Fruit fly (Drosophila melanogaster): ENCODE data around the gene zfh1.
A peak's percentile ranks its signal among the peaks of the same experiment; 100 is the strongest.

zfh1 gene

dm6 chr3R:30803815-30804515 lies 38.2 kb downstream of the zfh1 start (continued):
- TF ChIP-seq jim (GFP tag; optimal IDR thresholded peaks at IDR 0.05): no peak
- no peak for TF ChIP-seq Hr78 (GFP tag; optimal IDR thresholded peaks at IDR 0.05)
- TF ChIP-seq Jra (GFP tag; optimal IDR thresholded peaks at IDR 0.05): peak; percentile 7
- TF ChIP-seq Rel (GFP tag; optimal IDR thresholded peaks at IDR 0.05): no peak
- TF ChIP-seq Rel (tag; optimal IDR thresholded peaks at IDR 0.05): peak; percentile 30
- no peak for TF ChIP-seq Mio (GFP tag; optimal IDR thresholded peaks at IDR 0.05)
- no peak for TF ChIP-seq Myc (optimal IDR thresholded peaks at IDR 0.05)
- no peak for TF ChIP-seq CG32264 (GFP tag; optimal IDR thresholded peaks at IDR 0.05)

DNA sequence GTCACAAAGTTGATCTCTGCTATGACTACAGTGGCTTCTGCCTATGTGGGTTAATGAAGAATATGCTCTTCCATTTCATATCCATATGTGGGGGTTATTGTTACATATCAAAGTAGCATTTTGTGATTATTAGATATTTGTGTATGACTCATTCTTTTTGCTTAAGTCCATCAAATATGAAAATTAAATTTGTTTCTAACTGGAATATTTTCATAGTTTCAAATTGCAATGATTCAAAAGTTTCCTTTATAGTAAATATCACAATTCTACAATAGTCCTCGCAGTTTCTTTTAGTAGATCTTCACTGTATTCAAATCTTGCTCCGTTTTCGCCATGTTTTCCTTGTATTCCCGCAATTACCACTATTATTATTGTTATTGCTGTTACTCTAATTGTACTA lies 39.5 kb downstream of the zfh1 start:
- TF ChIP-seq tai (GFP tag; optimal IDR thresholded peaks at IDR 0.05) (no peak), HLH106 (tag; optimal IDR thresholded peaks at IDR 0.05) (peak; percentile 10), br (GFP tag; optimal IDR thresholded peaks at IDR 0.05) (peak; percentile 4), Hr83 (GFP tag; optimal IDR thresholded peaks at IDR 0.05; ENCODE audit: poor library complexity, severe bottlenecking) (no peak), foxo (GFP tag; optimal IDR thresholded peaks at IDR 0.05) (peak in 1 of 2 experiments; percentile 17), woc (GFP tag; optimal IDR thresholded peaks at IDR 0.05) (peak; percentile 17)

dm6 chr3R:30805762-30806371 lies 40.1 kb downstream of the zfh1 start:
- TF ChIP-seq N (GFP tag; optimal IDR thresholded peaks at IDR 0.05): peak; percentile 66
- peak; percentile 36 for TF ChIP-seq lola (GFP tag; optimal IDR thresholded peaks at IDR 0.05)
- TF ChIP-seq Dif (GFP tag; optimal IDR thresholded peaks at IDR 0.05; ENCODE audit: partially characterized antibody): peak; percentile 15
- TF ChIP-seq Hnf4 (GFP tag; optimal IDR thresholded peaks at IDR 0.05): no peak
- TF ChIP-seq Myc (optimal IDR thresholded peaks at IDR 0.05): no peak
- no peak for TF ChIP-seq brk (GFP tag; optimal IDR thresholded peaks at IDR 0.05)
- TF ChIP-seq CG32264 (GFP tag; optimal IDR thresholded peaks at IDR 0.05): no peak
- no peak for TF ChIP-seq Hr83 (GFP tag; optimal IDR thresholded peaks at IDR 0.05; ENCODE audit: poor library complexity, severe bottlenecking)
- peak; percentile 19 for TF ChIP-seq Abd-B (GFP tag; optimal IDR thresholded peaks at IDR 0.05)
- no peak for TF ChIP-seq GATAd (GFP tag; optimal IDR thresholded peaks at IDR 0.05)
- no peak for TF ChIP-seq Sp1 (GFP tag; optimal IDR thresholded peaks at IDR 0.05)
- TF ChIP-seq rgr (GFP tag; optimal IDR thresholded peaks at IDR 0.05): no peak
- no peak for TF ChIP-seq dsf (GFP tag; optimal IDR thresholded peaks at IDR 0.05; ENCODE audit: borderline replicate concordance)
- TF ChIP-seq Mio (GFP tag; optimal IDR thresholded peaks at IDR 0.05): no peak
- TF ChIP-seq HLH106 (tag; optimal IDR thresholded peaks at IDR 0.05): no peak
- peak; percentile 20 for TF ChIP-seq h (GFP tag; optimal IDR thresholded peaks at IDR 0.05)
- no peak for TF ChIP-seq Jra (GFP tag; optimal IDR thresholded peaks at IDR 0.05)
- TF ChIP-seq jim (GFP tag; optimal IDR thresholded peaks at IDR 0.05): no peak
- TF ChIP-seq tai (GFP tag; optimal IDR thresholded peaks at IDR 0.05): no peak
- TF ChIP-seq dl (GFP tag; optimal IDR thresholded peaks at IDR 0.05; ENCODE audit: insufficient read depth in 1 of 2, partially characterized antibody in 2 of 2): no peak
- peak; percentile 7 for TF ChIP-seq OdsH (GFP tag; optimal IDR thresholded peaks at IDR 0.05)
- TF ChIP-seq woc (GFP tag; optimal IDR thresholded peaks at IDR 0.05): no peak
- no peak for TF ChIP-seq sv (GFP tag; optimal IDR thresholded peaks at IDR 0.05)
- TF ChIP-seq Dfd (GFP tag; optimal IDR thresholded peaks at IDR 0.05): no peak
- TF ChIP-seq pan (optimal IDR thresholded peaks at IDR 0.05): no peak
- no peak for TF ChIP-seq sage (GFP tag; optimal IDR thresholded peaks at IDR 0.05)
- no peak for TF ChIP-seq br (GFP tag; optimal IDR thresholded peaks at IDR 0.05)
- no peak for TF ChIP-seq fru (GFP tag; optimal IDR thresholded peaks at IDR 0.05)
- TF ChIP-seq dmrt93B (GFP tag; optimal IDR thresholded peaks at IDR 0.05): no peak
- no peak for TF ChIP-seq usp (GFP tag; optimal IDR thresholded peaks at IDR 0.05)
- peak; percentile 68 for TF ChIP-seq psq (GFP tag; optimal IDR thresholded peaks at IDR 0.05)
- TF ChIP-seq foxo (GFP tag; optimal IDR thresholded peaks at IDR 0.05): no peak
- TF ChIP-seq ey (GFP tag; optimal IDR thresholded peaks at IDR 0.05): no peak
- no peak for TF ChIP-seq CrebA (GFP tag; optimal IDR thresholded peaks at IDR 0.05; ENCODE audit: borderline replicate concordance)

Data from whole organism, wandering third instar larva.